Worm (Caenorhabditis elegans): ENCODE results near the gene ZK616.1.

DNA sequence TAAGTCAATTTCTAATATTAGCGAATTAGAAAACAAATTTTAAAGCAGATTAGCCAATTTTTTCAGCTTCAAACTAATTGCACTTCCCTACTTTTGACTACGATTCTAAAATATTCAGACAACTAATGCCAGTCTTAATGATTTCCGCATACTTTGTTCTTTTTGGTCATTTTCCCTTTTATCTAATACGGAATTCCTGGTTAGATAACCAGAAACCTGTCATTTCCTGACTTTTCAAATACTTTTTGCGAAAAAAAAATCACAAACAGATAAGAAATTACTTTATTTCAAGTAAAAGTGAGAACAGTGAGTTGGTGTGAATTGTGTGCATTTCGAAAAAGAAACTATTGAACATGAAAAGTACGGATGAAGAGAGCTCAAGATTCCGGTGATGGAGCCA, 20.6 kb upstream of the ZK616.1 start:
- TF ChIP-seq skn-1 (tag; optimal IDR thresholded peaks at IDR 0.05) (no peak), ztf-11 (tag; optimal IDR thresholded peaks at IDR 0.05) (no peak), zag-1 (tag; optimal IDR thresholded peaks at IDR 0.05) (no peak), ZK546.5 (tag; optimal IDR thresholded peaks at IDR 0.05) (no peak), snpc-4 (tag; optimal IDR thresholded peaks at IDR 0.05) (no peak), R02D3.7 (tag; optimal IDR thresholded peaks at IDR 0.05) (no peak)
